Worm (Caenorhabditis elegans) whole organism, L2 larva: Measurements from ENCODE around the gene oac-38.

Experiments
- C34F6.9 ChIP-seq: fragments of 150-350 bp; optimal IDR thresholded peaks from 2 replicates; lab custom pipeline; 2014; ENCODE audit warnings: missing biosample characterization, missing genetic modification characterization
- F13H6.1 ChIP-seq: sonication (generic microtip); optimal IDR thresholded peaks from 2 replicates; lab custom pipeline; 2016; ENCODE audit warnings: missing genetic modification characterization, missing compliant biosample characterization
- R02D3.7 ChIP-seq: fragments of 150-350 bp; optimal IDR thresholded peaks from 2 replicates; lab custom pipeline; 2014; ENCODE audit warnings: missing biosample characterization, missing genetic modification characterization
- Y55F3AM.14 ChIP-seq: fragments of 200-800 bp; sonication (Bioruptor generic); optimal IDR thresholded peaks from 2 replicates; lab custom pipeline; 2018; ENCODE audit warnings: mild to moderate bottlenecking, missing genetic modification characterization, missing compliant biosample characterization
- alr-1 ChIP-seq: fragments of 150-350 bp; optimal IDR thresholded peaks from 2 replicates; lab custom pipeline; 2014; ENCODE audit warnings: missing biosample characterization, missing genetic modification characterization
- ama-1 ChIP-seq: fragments of 150-350 bp; optimal IDR thresholded peaks from 2 replicates; lab custom pipeline; 2018; ENCODE audit warnings: inconsistent platforms
- blmp-1 ChIP-seq: sonication (generic microtip); optimal IDR thresholded peaks from 2 replicates; lab custom pipeline; 2017; ENCODE audit warnings: missing genetic modification characterization, mild to moderate bottlenecking, missing compliant biosample characterization, antibody characterized with exemption, moderate library complexity; ENCODE audit not compliant: insufficient read depth
- crh-2 ChIP-seq: sonication (generic microtip); optimal IDR thresholded peaks from 2 replicates; lab custom pipeline; 2017; ENCODE audit warnings: missing biosample characterization, missing genetic modification characterization
- dmd-4 ChIP-seq: sonication (generic microtip); optimal IDR thresholded peaks from 2 replicates; lab custom pipeline; 2017; ENCODE audit warnings: missing biosample characterization, missing genetic modification characterization
- elt-1 ChIP-seq: fragments of 150-350 bp; optimal IDR thresholded peaks from 2 replicates; lab custom pipeline; 2014; ENCODE audit warnings: missing biosample characterization, missing genetic modification characterization
- fos-1 ChIP-seq: fragments of 150-350 bp; optimal IDR thresholded peaks from 2 replicates; lab custom pipeline; 2014; ENCODE audit warnings: missing biosample characterization, missing genetic modification characterization
- gmeb-1 ChIP-seq: fragments of 150-350 bp; optimal IDR thresholded peaks from 2 replicates; lab custom pipeline; 2014; ENCODE audit warnings: missing biosample characterization, missing genetic modification characterization
- lin-13 ChIP-seq: fragments of 150-350 bp; optimal IDR thresholded peaks from 2 replicates; lab custom pipeline; 2014; ENCODE audit warnings: missing biosample characterization, missing genetic modification reagents, missing genetic modification characterization
- lsy-2 ChIP-seq, 2 experiments: fragments of 150-350 bp in 1 of 2; sonication (generic microtip) in 1 of 2; optimal IDR thresholded peaks; 2 replicates each; lab custom pipeline; 2014 to 2017; ENCODE audit warnings: missing biosample characterization in 2 of 2, missing genetic modification characterization in 2 of 2
- mab-5 ChIP-seq: fragments of 150-350 bp; optimal IDR thresholded peaks from 2 replicates; lab custom pipeline; 2014; ENCODE audit warnings: missing biosample characterization, missing genetic modification characterization
- nhr-10 ChIP-seq: sonication (generic microtip); optimal IDR thresholded peaks from 2 replicates; lab custom pipeline; 2017; ENCODE audit warnings: missing biosample characterization, missing genetic modification characterization
- nhr-11 ChIP-seq: fragments of 150-350 bp; optimal IDR thresholded peaks from 2 replicates; lab custom pipeline; 2014; ENCODE audit warnings: missing biosample characterization, missing genetic modification characterization
- nhr-129 ChIP-seq: fragments of 150-350 bp; optimal IDR thresholded peaks from 2 replicates; lab custom pipeline; 2014; ENCODE audit warnings: missing biosample characterization, missing genetic modification characterization
- nhr-21 ChIP-seq: fragments of 150-350 bp; optimal IDR thresholded peaks from 2 replicates; lab custom pipeline; 2014; ENCODE audit warnings: missing biosample characterization, missing genetic modification characterization
- nhr-25 ChIP-seq: fragments of 150-350 bp; sonication (generic microtip); optimal IDR thresholded peaks from 3 replicates; lab custom pipeline; 2014; ENCODE audit warnings: missing biosample characterization, missing genetic modification characterization
- nhr-6 ChIP-seq: fragments of 150-350 bp; optimal IDR thresholded peaks from 2 replicates; lab custom pipeline; 2014; ENCODE audit warnings: missing biosample characterization, missing genetic modification characterization
- sma-9 ChIP-seq, 2 experiments: fragments of 150-350 bp in 1 of 2; sonication (generic microtip) in 1 of 2; optimal IDR thresholded peaks; 2 replicates each; lab custom pipeline; 2014 to 2016; ENCODE audit warnings: missing genetic modification characterization in 2 of 2, mild to moderate bottlenecking in 1 of 2, missing biosample characterization in 1 of 2, missing compliant biosample characterization in 1 of 2, missing genetic modification reagents in 1 of 2, moderate library complexity in 1 of 2
- snpc-4 ChIP-seq: fragments of 150-350 bp; optimal IDR thresholded peaks from 2 replicates; lab custom pipeline; 2014; ENCODE audit warnings: missing biosample characterization, missing genetic modification characterization
- unc-39 ChIP-seq: fragments of 150-350 bp; optimal IDR thresholded peaks from 2 replicates; lab custom pipeline; 2014; ENCODE audit warnings: missing biosample characterization, missing genetic modification characterization
- unc-55 ChIP-seq: fragments of 150-350 bp; sonication (generic microtip); optimal IDR thresholded peaks from 3 replicates; lab custom pipeline; 2014; ENCODE audit warnings: missing biosample characterization, missing genetic modification reagents, missing genetic modification characterization
- unc-62 ChIP-seq: fragments of 150-350 bp; optimal IDR thresholded peaks from 2 replicates; lab custom pipeline; 2014; ENCODE audit warnings: missing biosample characterization, missing genetic modification reagents, missing genetic modification characterization

Gene oac-38

ce11 chrIV:14107647-14108046 is 45.5 kb downstream of the oac-38 start:
- TF ChIP-seq elt-1 (tag; lab: Kevin White, UChicago) (no peak), blmp-1 (tag; lab: Kevin White, UChicago) (no peak)
- TF ChIP-seq, all 48 proteins: peak for 0

- no peak for TF ChIP-seq nhr-21 (tag; lab: Kevin White, UChicago)
- TF ChIP-seq nhr-25 (tag; lab: Kevin White, UChicago) = no peak
- no peak for TF ChIP-seq lsy-2 (tag; optimal IDR thresholded peaks at IDR 0.05; lab: Kevin White, UChicago)
- no peak for TF ChIP-seq lin-13 (GFP tag; lab: Kevin White, UChicago)
- TF ChIP-seq mab-5 (tag; lab: Kevin White, UChicago) = no peak
- TF ChIP-seq unc-62 (GFP tag; lab: Kevin White, UChicago) = no peak
- no peak for TF ChIP-seq nhr-129 (tag; lab: Kevin White, UChicago)
- no peak for TF ChIP-seq alr-1 (tag; lab: Kevin White, UChicago)
- TF ChIP-seq F13H6.1 (tag; lab: Kevin White, UChicago) = no peak
- TF ChIP-seq unc-39 (tag; lab: Kevin White, UChicago) = no peak
- no peak for TF ChIP-seq R02D3.7
- TF ChIP-seq unc-55 (GFP tag; lab: Kevin White, UChicago) = no peak
- no peak for TF ChIP-seq nhr-10 (tag; lab: Kevin White, UChicago)
- no peak for TF ChIP-seq nhr-6
- TF ChIP-seq ama-1 (lab: Kevin White, UChicago) = no peak
- TF ChIP-seq dmd-4 (tag; lab: Kevin White, UChicago) = no peak
- no peak for TF ChIP-seq sma-9 (GFP tag; optimal IDR thresholded peaks at IDR 0.05; lab: Kevin White, UChicago)
- TF ChIP-seq sma-9 (tag; optimal IDR thresholded peaks at IDR 0.05; lab: Kevin White, UChicago) = no peak
- no peak for TF ChIP-seq fos-1
- TF ChIP-seq gmeb-1 = no peak
These were observed 46.9 kb downstream of the oac-38 start, which contains the start of gene ins-34 for ce11 chrIV:14106274-14106673. Gene ins-34 (plus strand): TSS chrIV:14106574.

ce11 chrIV:14104745-14105144 is 48.4 kb downstream of the oac-38 start:
- TF ChIP-seq R02D3.7 = no peak

ce11 chrIV:14103054-14103453 is 50.1 kb downstream of the oac-38 start, which contains the start of gene F52B11.5:
Gene F52B11.5 (minus strand): TSS chrIV:14103231.
- TF ChIP-seq crh-2 (tag; lab: Kevin White, UChicago) = peak; percentile 22
- no peak for TF ChIP-seq snpc-4
- TF ChIP-seq elt-1 (tag; lab: Kevin White, UChicago) = no peak
- TF ChIP-seq unc-55 (GFP tag; lab: Kevin White, UChicago) = peak; percentile 65
- TF ChIP-seq nhr-11 (tag; lab: Kevin White, UChicago) = no peak
- TF ChIP-seq C34F6.9 (tag; lab: Kevin White, UChicago) = peak; percentile 62
- TF ChIP-seq nhr-129 (tag; lab: Kevin White, UChicago) = peak; percentile 71
- TF ChIP-seq fos-1 = peak; percentile 35
- TF ChIP-seq Y55F3AM.14 = no peak
- no peak for TF ChIP-seq nhr-25 (tag; lab: Kevin White, UChicago)
